Worm (Caenorhabditis elegans): ENCODE data around the gene fut-8.

Gene fut-8

DNA sequence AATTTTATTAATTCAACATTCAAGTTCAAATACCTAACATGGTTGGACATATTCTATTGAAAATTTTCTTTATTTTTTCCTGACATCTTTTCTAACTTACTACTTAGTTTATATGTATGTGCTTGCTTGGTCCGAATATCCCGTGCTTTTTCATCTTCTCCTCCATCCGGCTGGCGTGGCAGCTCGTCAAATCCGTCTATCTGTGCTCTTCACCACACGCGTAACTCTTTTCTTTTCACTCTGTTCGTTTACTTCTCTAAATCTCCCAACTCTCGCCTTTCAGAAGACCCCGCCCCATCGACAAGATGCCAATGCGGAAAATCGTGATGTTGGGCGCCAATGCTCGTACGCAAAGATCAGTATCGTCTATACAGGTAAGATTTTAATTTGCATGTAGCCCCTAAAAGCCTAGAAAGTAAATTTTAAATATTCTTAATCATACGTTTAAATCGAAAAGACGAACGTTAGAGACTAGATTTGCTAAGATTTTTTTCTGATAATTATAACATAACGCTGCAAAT, 25.6 kb downstream of the fut-8 start (continued):
- TF ChIP-seq zag-1 (tag; optimal IDR thresholded peaks at IDR 0.05) (no peak), fkh-8 (tag; optimal IDR thresholded peaks at IDR 0.05) (peak; percentile 20), mef-2 (tag; optimal IDR thresholded peaks at IDR 0.05) (no peak), Y116A8C.19 (tag; optimal IDR thresholded peaks at IDR 0.05; ENCODE audit: borderline replicate concordance) (no peak), sox-4 (tag; optimal IDR thresholded peaks at IDR 0.05) (no peak), fos-1 (tag; optimal IDR thresholded peaks at IDR 0.05) (no peak), aha-1 (tag; optimal IDR thresholded peaks at IDR 0.05) (no peak), C04F5.9 (tag; optimal IDR thresholded peaks at IDR 0.05) (no peak), nhr-12 (tag; optimal IDR thresholded peaks at IDR 0.05) (no peak), ceh-63 (GFP tag; optimal IDR thresholded peaks at IDR 0.05) (no peak), elt-2 (tag; optimal IDR thresholded peaks at IDR 0.05) (no peak), aly-2 (tag; optimal IDR thresholded peaks at IDR 0.05) (no peak), lin-35 (GFP tag; optimal IDR thresholded peaks at IDR 0.05) (no peak), snpc-4 (tag; optimal IDR thresholded peaks at IDR 0.05) (no peak), nhr-47 (tag; optimal IDR thresholded peaks at IDR 0.05) (peak; percentile 4), nhr-19 (GFP tag; conservative IDR thresholded peaks at IDR 0.05) (no peak), nhr-20 (tag; optimal IDR thresholded peaks at IDR 0.05) (no peak), hlh-4 (tag; optimal IDR thresholded peaks at IDR 0.05) (no peak), fkh-4 (tag; optimal IDR thresholded peaks at IDR 0.05; ENCODE audit: borderline replicate concordance) (no peak), blmp-1 (tag; optimal IDR thresholded peaks at IDR 0.05) (no peak), dsc-1 (tag; optimal IDR thresholded peaks at IDR 0.05) (no peak), mdl-1 (tag; optimal IDR thresholded peaks at IDR 0.05) (no peak)

- no peak for TF ChIP-seq C16A3.4 (tag; optimal IDR thresholded peaks at IDR 0.05)
- TF ChIP-seq dpl-1 (GFP tag; optimal IDR thresholded peaks at IDR 0.05): peak in 1 of 3 experiments; percentile 34
- TF ChIP-seq swsn-7 (tag; optimal IDR thresholded peaks at IDR 0.05): peak; percentile 19
- TF ChIP-seq dsc-1 (tag; optimal IDR thresholded peaks at IDR 0.05): peak; percentile 1
- peak; percentile 15 for TF ChIP-seq unc-130 (tag; optimal IDR thresholded peaks at IDR 0.05)
- TF ChIP-seq aha-1 (tag; optimal IDR thresholded peaks at IDR 0.05): no peak
- peak; percentile 40 for TF ChIP-seq blmp-1 (tag; optimal IDR thresholded peaks at IDR 0.05)
- TF ChIP-seq C34B4.2 (tag; optimal IDR thresholded peaks at IDR 0.05): no peak
- peak; percentile 2 for TF ChIP-seq rnt-1 (tag; optimal IDR thresholded peaks at IDR 0.05)
- no peak for TF ChIP-seq nhr-11 (tag; optimal IDR thresholded peaks at IDR 0.05)
- peak; percentile 45 for TF ChIP-seq snu-23 (GFP tag; optimal IDR thresholded peaks at IDR 0.05)
- peak; percentile 4 for TF ChIP-seq nhr-85 (tag)
- peak in 1 of 2 experiments; percentile 22 for TF ChIP-seq lin-35 (GFP tag; optimal IDR thresholded peaks at IDR 0.05)
- TF ChIP-seq lin-14 (GFP tag; optimal IDR thresholded peaks at IDR 0.05): peak; percentile 67
- peak; percentile 16 for TF ChIP-seq nhr-71 (tag; optimal IDR thresholded peaks at IDR 0.05)
- peak; percentile 5 to 37 for TF ChIP-seq lsy-2 (tag; optimal IDR thresholded peaks at IDR 0.05)
- peak; percentile 11 for TF ChIP-seq mep-1 (tag; optimal IDR thresholded peaks at IDR 0.05)
- TF ChIP-seq efl-1 (optimal IDR thresholded peaks at IDR 0.05): peak; percentile 52 to 55
- peak in 1 of 2 experiments; percentile 28 for TF ChIP-seq efl-1 (GFP tag; optimal IDR thresholded peaks at IDR 0.05 in 1 of 2)
Measured at ce11 chrV:5963696-5964095, 26.6 kb downstream of the fut-8 start, which contains the start of gene pcm-1. pcm-1 (minus strand) TSS chrV:5963882.

ce11 chrV:5963092-5963491, 27.2 kb downstream of the fut-8 start:
- TF ChIP-seq fkh-4 (tag; optimal IDR thresholded peaks at IDR 0.05; ENCODE audit: borderline replicate concordance) (no peak), nhr-237 (tag; optimal IDR thresholded peaks at IDR 0.05) (no peak), nhr-28 (tag; optimal IDR thresholded peaks at IDR 0.05) (no peak), hpl-2 (GFP tag; optimal IDR thresholded peaks at IDR 0.05) (no peak), vab-15 (tag; optimal IDR thresholded peaks at IDR 0.05) (no peak), sup-37 (GFP tag; optimal IDR thresholded peaks at IDR 0.05) (no peak), nhr-90 (tag; optimal IDR thresholded peaks at IDR 0.05; ENCODE audit: poor library complexity) (no peak), ets-5 (GFP tag; IDR thresholded peaks at IDR 0.05) (no peak), unc-30 (tag; optimal IDR thresholded peaks at IDR 0.05) (no peak), ces-1 (GFP tag; optimal IDR thresholded peaks at IDR 0.05) (no peak), C34B4.2 (tag; optimal IDR thresholded peaks at IDR 0.05) (no peak)

Measured in whole organism, L1 larva.